Comparison of ENCODE assay signal across 1 fruit fly cellular context in genomic region chr3L:14556177-14556576, dm6.
TF ChIP-seq lines count a peak whose summit lies in the region.

No protein-coding gene starts in this region.

TF ChIP-seq in whole organism, embryonic, 481 proteins besides CTCF, POLR2A, EP300 and RAD21 (continued from another document):
- TF ChIP-seq chinmo (GFP tag; IDR thresholded peaks at IDR 0.05; lab: Robert Waterston, UW; ENCODE audit: partially characterized antibody): 0 out of 4 replicates have a peak, but pooled peaks have one; percentile 58
- TF ChIP-seq unc-4 (GFP tag; IDR thresholded peaks at IDR 0.05; lab: Robert Waterston, UW; ENCODE audit: partially characterized antibody): no peak
- no peak for TF ChIP-seq CG18764 (GFP tag; optimal IDR thresholded peaks at IDR 0.05; lab: Kevin White, UChicago)
- TF ChIP-seq Xrp1 (GFP tag; IDR thresholded peaks at IDR 0.05; lab: Robert Waterston, UW): 0 out of 2 replicates have a peak, but pooled peaks have one; percentile 12
- peak in 1 of 2 experiments; percentile 15 for TF ChIP-seq eve (GFP tag; optimal IDR thresholded peaks at IDR 0.05; lab: Kevin White, UChicago)
- no peak for TF ChIP-seq CG6689 (GFP tag; IDR thresholded peaks at IDR 0.05; lab: Robert Waterston, UW)
- no peak for TF ChIP-seq CG10565 (GFP tag; optimal IDR thresholded peaks at IDR 0.05; lab: Kevin White, UChicago)
- no peak for TF ChIP-seq CG16815 (GFP tag; optimal IDR thresholded peaks at IDR 0.05; lab: Kevin White, UChicago)
- TF ChIP-seq Dip3 (GFP tag; optimal IDR thresholded peaks at IDR 0.05; lab: Kevin White, UChicago): no peak
- no peak for TF ChIP-seq CG13296 (GFP tag; optimal IDR thresholded peaks at IDR 0.05; lab: Kevin White, UChicago)
- TF ChIP-seq zf30C (GFP tag; optimal IDR thresholded peaks at IDR 0.05; lab: Kevin White, UChicago): no peak
- TF ChIP-seq Rx (GFP tag; IDR thresholded peaks at IDR 0.05; lab: Robert Waterston, UW): no peak
- no peak for TF ChIP-seq salm (tag; optimal IDR thresholded peaks at IDR 0.05; lab: Kevin White, UChicago)
- TF ChIP-seq crc (GFP tag; optimal IDR thresholded peaks at IDR 0.05; lab: Kevin White, UChicago): no peak
- no peak for TF ChIP-seq otp (GFP tag; IDR thresholded peaks at IDR 0.05; lab: Robert Waterston, UW)
- no peak for TF ChIP-seq cwo (GFP tag; optimal IDR thresholded peaks at IDR 0.05; lab: Kevin White, UChicago)
- no peak for TF ChIP-seq CG7372 (GFP tag; IDR thresholded peaks at IDR 0.05; lab: Robert Waterston, UW)
- TF ChIP-seq chif (GFP tag; optimal IDR thresholded peaks at IDR 0.05; lab: Kevin White, UChicago): no peak
- no peak for TF ChIP-seq Vsx1 (GFP tag; optimal IDR thresholded peaks at IDR 0.05; lab: Kevin White, UChicago)
- no peak for TF ChIP-seq CG31441 (GFP tag; IDR thresholded peaks at IDR 0.05; lab: Robert Waterston, UW)
- no peak for TF ChIP-seq E2f1 (GFP tag; IDR thresholded peaks at IDR 0.05; lab: Robert Waterston, UW)
- TF ChIP-seq CG4707 (GFP tag; optimal IDR thresholded peaks at IDR 0.05; lab: Kevin White, UChicago): no peak
- no peak for TF ChIP-seq Deaf1 (tag; optimal IDR thresholded peaks at IDR 0.05; lab: Kevin White, UChicago)
- no peak for TF ChIP-seq CG13424 (tag; optimal IDR thresholded peaks at IDR 0.05; lab: Kevin White, UChicago)
- peak; percentile 33 for TF ChIP-seq twi (tag; optimal IDR thresholded peaks at IDR 0.05; lab: Kevin White, UChicago)
- TF ChIP-seq Six4 (GFP tag; optimal IDR thresholded peaks at IDR 0.05; lab: Kevin White, UChicago): no peak
- peak; percentile 77 for TF ChIP-seq sens (GFP tag; lab: Kevin White, UChicago)
- no peak for TF ChIP-seq seq (GFP tag; IDR thresholded peaks at IDR 0.05; lab: Robert Waterston, UW)
- TF ChIP-seq CG15073 (GFP tag; optimal IDR thresholded peaks at IDR 0.05; lab: Kevin White, UChicago): no peak
- TF ChIP-seq Side (GFP tag; optimal IDR thresholded peaks at IDR 0.05; lab: Kevin White, UChicago): no peak
- TF ChIP-seq CG15696 (tag; optimal IDR thresholded peaks at IDR 0.05; lab: Kevin White, UChicago): no peak
- TF ChIP-seq ase (GFP tag; IDR thresholded peaks at IDR 0.05; lab: Robert Waterston, UW): no peak
- no peak for TF ChIP-seq nerfin-2 (GFP tag; IDR thresholded peaks at IDR 0.05; lab: Robert Waterston, UW; ENCODE audit: partially characterized antibody)
- no peak for TF ChIP-seq D (optimal IDR thresholded peaks at IDR 0.05; lab: Kevin White, UChicago)
- no peak for TF ChIP-seq D (GFP tag; optimal IDR thresholded peaks at IDR 0.05; lab: Kevin White, UChicago)
- no peak for TF ChIP-seq CG17361 (GFP tag; IDR thresholded peaks at IDR 0.05; lab: Robert Waterston, UW)
- TF ChIP-seq Dbx (GFP tag; IDR thresholded peaks at IDR 0.05; lab: Robert Waterston, UW): no peak
- TF ChIP-seq slbo (GFP tag; IDR thresholded peaks at IDR 0.05; lab: Robert Waterston, UW): no peak
- TF ChIP-seq sr (GFP tag; IDR thresholded peaks at IDR 0.05; lab: Robert Waterston, UW): no peak
- no peak for TF ChIP-seq Mes4 (GFP tag; optimal IDR thresholded peaks at IDR 0.05; lab: Kevin White, UChicago)
- TF ChIP-seq Rfx (GFP tag; IDR thresholded peaks at IDR 0.05; lab: Robert Waterston, UW): no peak
- no peak for TF ChIP-seq Ets65A (GFP tag; lab: Kevin White, UChicago)
- no peak for TF ChIP-seq CG9797 (GFP tag; optimal IDR thresholded peaks at IDR 0.05; lab: Kevin White, UChicago)
- no peak for TF ChIP-seq pnt (GFP tag; optimal IDR thresholded peaks at IDR 0.05; lab: Kevin White, UChicago)
- TF ChIP-seq croc (GFP tag; conservative IDR thresholded peaks at IDR 0.05; lab: Robert Waterston, UW): no peak
- TF ChIP-seq CG12219 (GFP tag; optimal IDR thresholded peaks at IDR 0.05; lab: Kevin White, UChicago): no peak
- TF ChIP-seq ham (GFP tag; IDR thresholded peaks at IDR 0.05; lab: Robert Waterston, UW): no peak
- TF ChIP-seq Bgb (GFP tag; IDR thresholded peaks at IDR 0.05; lab: Robert Waterston, UW; ENCODE audit: partially characterized antibody): no peak
- TF ChIP-seq so (GFP tag; IDR thresholded peaks at IDR 0.05; lab: Robert Waterston, UW): no peak
- no peak for TF ChIP-seq CG7963 (GFP tag; IDR thresholded peaks at IDR 0.05; lab: Robert Waterston, UW; ENCODE audit: partially characterized antibody)
- TF ChIP-seq CG31388 (GFP tag; optimal IDR thresholded peaks at IDR 0.05; lab: Kevin White, UChicago): no peak
- no peak for TF ChIP-seq CG17359 (tag; optimal IDR thresholded peaks at IDR 0.05; lab: Kevin White, UChicago)
- TF ChIP-seq CG18476 (GFP tag; optimal IDR thresholded peaks at IDR 0.05; lab: Kevin White, UChicago): no peak
- TF ChIP-seq CG15479 (GFP tag; optimal IDR thresholded peaks at IDR 0.05; lab: Kevin White, UChicago): peak; percentile 63
- peak; percentile 5 for TF ChIP-seq CG1233 (GFP tag; optimal IDR thresholded peaks at IDR 0.05; lab: Kevin White, UChicago)
- TF ChIP-seq CG31365 (tag; optimal IDR thresholded peaks at IDR 0.05; lab: Kevin White, UChicago): no peak
- no peak for TF ChIP-seq bigmax (GFP tag; optimal IDR thresholded peaks at IDR 0.05; lab: Kevin White, UChicago)
- TF ChIP-seq CG9817 (tag; optimal IDR thresholded peaks at IDR 0.05; lab: Kevin White, UChicago): no peak
- TF ChIP-seq Stat92E (GFP tag; optimal IDR thresholded peaks at IDR 0.05; lab: Kevin White, UChicago): no peak
- no peak for TF ChIP-seq dysf (GFP tag; IDR thresholded peaks at IDR 0.05; lab: Robert Waterston, UW)
- no peak for TF ChIP-seq pita (GFP tag; optimal IDR thresholded peaks at IDR 0.05; lab: Kevin White, UChicago)
- no peak for TF ChIP-seq sob (GFP tag; IDR thresholded peaks at IDR 0.05; lab: Robert Waterston, UW)
- no peak for TF ChIP-seq lmd (GFP tag; IDR thresholded peaks at IDR 0.05; lab: Robert Waterston, UW)
- no peak for TF ChIP-seq dm (GFP tag; optimal IDR thresholded peaks at IDR 0.05; lab: Kevin White, UChicago)
- TF ChIP-seq CG4360 (GFP tag; IDR thresholded peaks at IDR 0.05; lab: Robert Waterston, UW): 0 out of 2 replicates have a peak, but pooled peaks have one; percentile 36
- no peak for TF ChIP-seq NFAT (GFP tag; IDR thresholded peaks at IDR 0.05; lab: Robert Waterston, UW)
- TF ChIP-seq CG7357 (GFP tag; IDR thresholded peaks at IDR 0.05; lab: Robert Waterston, UW): no peak
- no peak for TF ChIP-seq jing (GFP tag; optimal IDR thresholded peaks at IDR 0.05; lab: Kevin White, UChicago)
- no peak for TF ChIP-seq p53 (GFP tag; optimal IDR thresholded peaks at IDR 0.05; lab: Kevin White, UChicago)
- no peak for TF ChIP-seq CG11723 (GFP tag; optimal IDR thresholded peaks at IDR 0.05; lab: Kevin White, UChicago)
- no peak for TF ChIP-seq br (optimal IDR thresholded peaks at IDR 0.05; lab: Kevin White, UChicago)
- no peak for TF ChIP-seq vfl (GFP tag; optimal IDR thresholded peaks at IDR 0.05; lab: Kevin White, UChicago)
TF ChIP-seq in whole organism, embryonic: peak in this region for 13.
